Fruit fly (Drosophila melanogaster): ENCODE data around the gene TM9SF2.

TM9SF2 gene

dm6 chr2L:20752160-20752559 lies 18.1 kb upstream of the TM9SF2 start, which contains the start of the genes Amacr and Ns4 (continued):
- TF ChIP-seq Camta (GFP tag; optimal IDR thresholded peaks at IDR 0.05) = peak; percentile 59
- peak; percentile 41 for TF ChIP-seq Max (GFP tag; optimal IDR thresholded peaks at IDR 0.05)
- TF ChIP-seq amos (GFP tag; IDR thresholded peaks at IDR 0.05; ENCODE audit: partially characterized antibody) = peak; percentile 22; the same call in 1 of the 2 replicates
- TF ChIP-seq Trl (optimal IDR thresholded peaks at IDR 0.05) = no peak
- TF ChIP-seq Trl (GFP tag; optimal IDR thresholded peaks at IDR 0.05) = peak; percentile 36
- TF ChIP-seq CG11723 (GFP tag; optimal IDR thresholded peaks at IDR 0.05) = no peak
- TF ChIP-seq CG34376 (GFP tag; optimal IDR thresholded peaks at IDR 0.05) = peak; percentile 18
- TF ChIP-seq ap (GFP tag; IDR thresholded peaks at IDR 0.05) = peak; percentile 15; the same call in 1 of the 2 replicates
- TF ChIP-seq CG33213 (GFP tag; optimal IDR thresholded peaks at IDR 0.05) = no peak
- no peak for TF ChIP-seq CG4404 (GFP tag; IDR thresholded peaks at IDR 0.05)
- peak; percentile 26 for TF ChIP-seq CG17829 (tag; optimal IDR thresholded peaks at IDR 0.05)
- TF ChIP-seq CG33557 (GFP tag; optimal IDR thresholded peaks at IDR 0.05) = peak; percentile 34
- peak; percentile 22 for TF ChIP-seq CG18619 (GFP tag; optimal IDR thresholded peaks at IDR 0.05)
- no peak for TF ChIP-seq Ravus (GFP tag; IDR thresholded peaks at IDR 0.05)
- peak; percentile 71 for TF ChIP-seq nmo (GFP tag; optimal IDR thresholded peaks at IDR 0.05)
- no peak for TF ChIP-seq CG1832 (GFP tag; optimal IDR thresholded peaks at IDR 0.05)
- TF ChIP-seq Meics (GFP tag; optimal IDR thresholded peaks at IDR 0.05) = peak; percentile 28
- TF ChIP-seq sim (GFP tag; IDR thresholded peaks at IDR 0.05) = no peak
- TF ChIP-seq CG1647 (GFP tag; optimal IDR thresholded peaks at IDR 0.05) = peak; percentile 0
- peak; percentile 11 for TF ChIP-seq CG5245 (GFP tag; optimal IDR thresholded peaks at IDR 0.05)
- TF ChIP-seq her (GFP tag; optimal IDR thresholded peaks at IDR 0.05) = peak; percentile 47
- no peak for TF ChIP-seq CG4707 (GFP tag; optimal IDR thresholded peaks at IDR 0.05)
- peak; percentile 28 for TF ChIP-seq HmgD (GFP tag; optimal IDR thresholded peaks at IDR 0.05)
- TF ChIP-seq tin (GFP tag; optimal IDR thresholded peaks at IDR 0.05) = peak; percentile 53
- no peak for TF ChIP-seq zf30C (GFP tag; optimal IDR thresholded peaks at IDR 0.05)
- TF ChIP-seq CG13775 (GFP tag; optimal IDR thresholded peaks at IDR 0.05) = peak; percentile 60
- peak; percentile 14 for TF ChIP-seq CG17186 (GFP tag; optimal IDR thresholded peaks at IDR 0.05)
- TF ChIP-seq fd3F (GFP tag; optimal IDR thresholded peaks at IDR 0.05) = peak; percentile 28
- no peak for TF ChIP-seq Dref (GFP tag; IDR thresholded peaks at IDR 0.05)
- TF ChIP-seq Atf6 (GFP tag; IDR thresholded peaks at IDR 0.05) = peak; percentile 11; the same call in 1 of the 2 replicates
- no peak for TF ChIP-seq Lim3 (GFP tag; IDR thresholded peaks at IDR 0.05)
- TF ChIP-seq Atf3 (GFP tag; optimal IDR thresholded peaks at IDR 0.05) = peak; percentile 49
- TF ChIP-seq row (GFP tag; IDR thresholded peaks at IDR 0.05) = peak; percentile 89
- TF ChIP-seq CG2875 (GFP tag; optimal IDR thresholded peaks at IDR 0.05) = no peak
- TF ChIP-seq NC2β (GFP tag; optimal IDR thresholded peaks at IDR 0.05) = peak; percentile 25
- TF ChIP-seq wdn (GFP tag; IDR thresholded peaks at IDR 0.05) = 0 out of 2 replicates have a peak, but pooled peaks have one; percentile 23
- TF ChIP-seq CG13287 (GFP tag; IDR thresholded peaks at IDR 0.05; ENCODE audit: partially characterized antibody) = peak; percentile 65
- TF ChIP-seq CG4424 (GFP tag; optimal IDR thresholded peaks at IDR 0.05) = peak; percentile 31
- TF ChIP-seq repo (GFP tag; optimal IDR thresholded peaks at IDR 0.05) = peak; percentile 24
- peak; percentile 58 for TF ChIP-seq YL-1 (GFP tag; optimal IDR thresholded peaks at IDR 0.05)
- TF ChIP-seq BEAF-32 (GFP tag; optimal IDR thresholded peaks at IDR 0.05) = peak; percentile 59
- TF ChIP-seq CG18476 (GFP tag; optimal IDR thresholded peaks at IDR 0.05) = no peak
- peak; percentile 34 for TF ChIP-seq CG9609 (GFP tag; optimal IDR thresholded peaks at IDR 0.05)
- TF ChIP-seq CG8089 (GFP tag; optimal IDR thresholded peaks at IDR 0.05) = peak; percentile 18
- TF ChIP-seq al (GFP tag; IDR thresholded peaks at IDR 0.05) = peak; percentile 62
- TF ChIP-seq CG32532 (GFP tag; IDR thresholded peaks at IDR 0.05) = peak; percentile 45; the same call in 1 of the 2 replicates
- TF ChIP-seq CG11695 (GFP tag; IDR thresholded peaks at IDR 0.05) = 0 out of 3 replicates have a peak, but pooled peaks have one; percentile 9
- TF ChIP-seq Aef1 (GFP tag; IDR thresholded peaks at IDR 0.05) = peak; percentile 25; the same call in 2 of the 3 replicates
- peak; percentile 49 for TF ChIP-seq ERR (GFP tag; optimal IDR thresholded peaks at IDR 0.05)
- TF ChIP-seq tgo (GFP tag; IDR thresholded peaks at IDR 0.05) = peak; percentile 50
- peak; percentile 36 for TF ChIP-seq maf-S (GFP tag; optimal IDR thresholded peaks at IDR 0.05)
- TF ChIP-seq CG30020 (tag; optimal IDR thresholded peaks at IDR 0.05) = peak; percentile 29
